Worm (Caenorhabditis elegans) whole organism, young adult: Measurements from ENCODE around the gene actl-1.

Source experiments
- F23B12.7 ChIP-seq: sonication (generic microtip); optimal IDR thresholded peaks from 2 replicates; lab custom pipeline; 2017; ENCODE audit warnings: missing genetic modification characterization, mild to moderate bottlenecking, missing compliant biosample characterization, antibody characterized with exemption, moderate library complexity; ENCODE audit not compliant: insufficient read depth
- K11D2.4 ChIP-seq: fragments of 200-800 bp; sonication (Bioruptor generic); IDR thresholded peaks from 2 replicates; pipeline ENCODE4 v1.3.6; 2022; ENCODE audit warnings: missing genetic modification reagents, missing genetic modification characterization, missing compliant biosample characterization
- Y56A3A.18 ChIP-seq: fragments of 200-800 bp; sonication (Bioruptor generic); IDR thresholded peaks from 2 replicates; pipeline ENCODE4 v1.3.6; 2022; ENCODE audit warnings: missing genetic modification reagents, missing genetic modification characterization, missing compliant biosample characterization
- ceh-27 ChIP-seq: fragments of 200-800 bp; sonication (Bioruptor generic); optimal IDR thresholded peaks from 2 replicates; lab custom pipeline; 2018; ENCODE audit warnings: mild to moderate bottlenecking, missing genetic modification characterization, moderate library complexity, missing compliant biosample characterization
- efl-1 ChIP-seq: fragments of 150-350 bp; optimal IDR thresholded peaks from 2 replicates; lab custom pipeline; 2014; ENCODE audit warnings: missing biosample characterization, missing genetic modification reagents, missing genetic modification characterization
- tlf-1 ChIP-seq: fragments of 200-800 bp; sonication (Bioruptor generic); optimal IDR thresholded peaks from 2 replicates; lab custom pipeline; 2018; ENCODE audit warnings: mild to moderate bottlenecking, missing genetic modification characterization, missing compliant biosample characterization
- unc-62 ChIP-seq: fragments of 150-350 bp; optimal IDR thresholded peaks from 2 replicates; lab custom pipeline; 2014; ENCODE audit warnings: missing biosample characterization, missing genetic modification reagents, missing genetic modification characterization

ce11 chrX:6456567-6456966, 43.1 kb downstream of the actl-1 start, which contains the start of gene pept-1:
- no peak for TF ChIP-seq unc-62
- TF ChIP-seq ceh-27 (GFP tag; lab: Kevin White, UChicago) = no peak
- TF ChIP-seq efl-1 (GFP tag; lab: Kevin White, UChicago) = no peak
- no peak for TF ChIP-seq K11D2.4 (GFP tag; lab: Robert Waterston, UW)
- TF ChIP-seq tlf-1 = no peak
- TF ChIP-seq Y56A3A.18 (GFP tag; lab: Robert Waterston, UW) = peak; percentile 70; the same call in 1 of the 2 replicates
- no peak for TF ChIP-seq F23B12.7 (tag; lab: Kevin White, UChicago)
